Worm (Caenorhabditis elegans) whole organism, L3 larva: ENCODE measurements around the gene C14C6.5.

Experiments
- R02D3.7 ChIP-seq: fragments of 150-350 bp; optimal IDR thresholded peaks from 2 replicates; lab custom pipeline; 2014; ENCODE audit warnings: missing biosample characterization, missing genetic modification characterization
- aly-2 ChIP-seq: fragments of 150-350 bp; optimal IDR thresholded peaks from 2 replicates; lab custom pipeline; 2014; ENCODE audit warnings: missing biosample characterization, missing genetic modification characterization
- ama-1 ChIP-seq: fragments of 150-350 bp; optimal IDR thresholded peaks from 2 replicates; lab custom pipeline; 2018
- ceh-16 ChIP-seq: sonication (generic microtip); optimal IDR thresholded peaks from 2 replicates; lab custom pipeline; 2017; ENCODE audit warnings: missing biosample characterization, missing genetic modification characterization
- ceh-28 ChIP-seq: fragments of 150-350 bp; optimal IDR thresholded peaks from 2 replicates; lab custom pipeline; 2014; ENCODE audit warnings: missing biosample characterization, missing genetic modification reagents, missing genetic modification characterization
- ceh-82 ChIP-seq: fragments of 150-350 bp; optimal IDR thresholded peaks from 2 replicates; lab custom pipeline; 2014; ENCODE audit warnings: missing biosample characterization, missing genetic modification characterization
- daf-12 ChIP-seq: fragments of 150-350 bp; optimal IDR thresholded peaks from 2 replicates; lab custom pipeline; 2014; ENCODE audit warnings: missing biosample characterization, missing genetic modification reagents, missing genetic modification characterization
- egl-5 ChIP-seq: fragments of 150-350 bp; optimal IDR thresholded peaks from 2 replicates; lab custom pipeline; 2017; ENCODE audit warnings: missing biosample characterization, missing genetic modification reagents, missing genetic modification characterization, inconsistent platforms
- elt-3 ChIP-seq, 3 experiments: fragments of 150-350 bp in 1 of 3; sonication (generic microtip) in 2 of 3; optimal IDR thresholded peaks; 2 replicates in 2 of 3; 4 replicates in 1 of 3; lab custom pipeline; 2014 to 2017; ENCODE audit warnings: missing biosample characterization in 3 of 3, missing genetic modification characterization in 3 of 3
- eor-1 ChIP-seq, 2 experiments: fragments of 150-350 bp; optimal IDR thresholded peaks; 2 replicates each; lab custom pipeline; 2014 to 2018; ENCODE audit warnings: missing biosample characterization in 2 of 2, missing genetic modification characterization in 2 of 2
- fkh-10 ChIP-seq: sonication (generic microtip); optimal IDR thresholded peaks from 2 replicates; lab custom pipeline; 2017; ENCODE audit warnings: missing biosample characterization, missing genetic modification reagents, missing genetic modification characterization
- fkh-2 ChIP-seq: fragments of 150-350 bp; optimal IDR thresholded peaks from 2 replicates; lab custom pipeline; 2014; ENCODE audit warnings: missing biosample characterization, missing genetic modification reagents, missing genetic modification characterization
- jun-1 ChIP-seq: fragments of 150-350 bp; optimal IDR thresholded peaks from 2 replicates; lab custom pipeline; 2014; ENCODE audit warnings: missing biosample characterization, missing genetic modification reagents, missing genetic modification characterization
- lin-15B ChIP-seq: fragments of 150-350 bp; optimal IDR thresholded peaks from 2 replicates; lab custom pipeline; 2014; ENCODE audit warnings: missing biosample characterization, missing genetic modification characterization
- lin-39 ChIP-seq: fragments of 150-350 bp; optimal IDR thresholded peaks from 2 replicates; lab custom pipeline; 2018; ENCODE audit warnings: missing biosample characterization, missing genetic modification reagents, missing genetic modification characterization
- lsy-12 ChIP-seq: sonication (generic microtip); optimal IDR thresholded peaks from 2 replicates; lab custom pipeline; 2016; ENCODE audit warnings: mild to moderate bottlenecking, missing genetic modification characterization, missing compliant biosample characterization
- mdl-1 ChIP-seq: fragments of 150-350 bp; optimal IDR thresholded peaks from 2 replicates; lab custom pipeline; 2014; ENCODE audit warnings: missing biosample characterization, missing genetic modification characterization
- nhr-11 ChIP-seq: fragments of 150-350 bp; optimal IDR thresholded peaks from 2 replicates; lab custom pipeline; 2014; ENCODE audit warnings: missing biosample characterization, missing genetic modification characterization
- nhr-12 ChIP-seq: fragments of 150-350 bp; optimal IDR thresholded peaks from 2 replicates; lab custom pipeline; 2014; ENCODE audit warnings: missing biosample characterization, missing genetic modification characterization
- nhr-23 ChIP-seq: fragments of 150-350 bp; optimal IDR thresholded peaks from 2 replicates; lab custom pipeline; 2014; ENCODE audit warnings: missing biosample characterization, missing genetic modification reagents, missing genetic modification characterization
- nhr-25 ChIP-seq: sonication (generic microtip); optimal IDR thresholded peaks from 2 replicates; lab custom pipeline; 2017; ENCODE audit warnings: missing biosample characterization, missing genetic modification characterization
- nhr-43 ChIP-seq: sonication (generic microtip); optimal IDR thresholded peaks from 2 replicates; lab custom pipeline; 2016; ENCODE audit warnings: mild to moderate bottlenecking, missing genetic modification characterization, missing compliant biosample characterization; ENCODE audit not compliant: poor library complexity, severe bottlenecking
- nhr-67 ChIP-seq: fragments of 150-350 bp; optimal IDR thresholded peaks from 2 replicates; lab custom pipeline; 2014; ENCODE audit warnings: missing biosample characterization, missing genetic modification characterization
- pqm-1 ChIP-seq: fragments of 150-350 bp; optimal IDR thresholded peaks from 2 replicates; lab custom pipeline; 2017; ENCODE audit warnings: missing biosample characterization, missing genetic modification characterization, inconsistent platforms
- skn-1 ChIP-seq: fragments of 150-350 bp; optimal IDR thresholded peaks from 2 replicates; lab custom pipeline; 2014; ENCODE audit warnings: missing biosample characterization, missing genetic modification characterization
- tbx-2 ChIP-seq: sonication (generic microtip); optimal IDR thresholded peaks from 2 replicates; lab custom pipeline; 2016; ENCODE audit warnings: mild to moderate bottlenecking, missing genetic modification characterization, missing compliant biosample characterization
- unc-39 ChIP-seq: sonication (generic microtip); optimal IDR thresholded peaks from 4 replicates; lab custom pipeline; 2017; ENCODE audit warnings: missing biosample characterization, missing genetic modification characterization
- unc-62 ChIP-seq: fragments of 150-350 bp; sonication (generic microtip); optimal IDR thresholded peaks from 4 replicates; lab custom pipeline; 2014; ENCODE audit warnings: missing biosample characterization, missing genetic modification reagents, missing genetic modification characterization
- zag-1 ChIP-seq: fragments of 150-350 bp; optimal IDR thresholded peaks from 2 replicates; lab custom pipeline; 2014; ENCODE audit warnings: missing biosample characterization, missing genetic modification characterization
- ztf-4 ChIP-seq: fragments of 150-350 bp; optimal IDR thresholded peaks from 2 replicates; lab custom pipeline; 2014; ENCODE audit warnings: missing biosample characterization, missing genetic modification characterization

Gene C14C6.5

DNA sequence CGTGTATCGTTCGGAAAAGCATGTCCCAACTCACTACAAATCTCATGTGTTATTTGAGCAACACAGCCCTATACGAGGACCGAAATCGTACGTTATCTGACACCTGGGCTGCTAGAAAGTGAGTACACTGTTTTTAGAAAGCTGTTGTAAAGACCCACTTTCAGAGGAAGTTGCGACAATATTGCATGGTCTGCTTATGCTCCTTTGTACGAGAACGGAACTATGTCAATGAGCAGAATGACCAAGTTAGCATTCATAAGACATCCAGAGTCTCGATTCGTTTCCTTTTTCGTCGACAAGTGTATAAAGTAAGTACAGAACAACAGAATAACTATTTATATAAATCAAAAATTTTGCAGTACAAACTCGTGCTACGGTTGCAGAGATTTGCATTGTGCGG lies 40.5 kb downstream of the C14C6.5 start:
- TF ChIP-seq fkh-10 (GFP tag; lab: Kevin White, UChicago) (no peak), jun-1 (tag; lab: Kevin White, UChicago) (no peak), eor-1 (tag; optimal IDR thresholded peaks at IDR 0.05; lab: Kevin White, UChicago) (no peak), lsy-12 (tag; lab: Kevin White, UChicago) (no peak), nhr-25 (tag; lab: Kevin White, UChicago) (no peak), ceh-82 (tag; lab: Kevin White, UChicago) (no peak), lin-39 (tag; lab: Kevin White, UChicago) (no peak), unc-62 (GFP tag; lab: Kevin White, UChicago) (no peak), ceh-28 (tag; lab: Kevin White, UChicago) (no peak)

ce11 chrV:578977-579376 lies 42.5 kb downstream of the C14C6.5 start, which contains the start of gene K06H6.4:
Gene K06H6.4, plus strand, starts transcription at chrV:579277.
- TF ChIP-seq egl-5 (tag; lab: Kevin White, UChicago): no peak
- no peak for TF ChIP-seq ama-1 (lab: Kevin White, UChicago)
- TF ChIP-seq fkh-10 (GFP tag; lab: Kevin White, UChicago): no peak
- no peak for TF ChIP-seq nhr-12 (tag; lab: Kevin White, UChicago)
- no peak for TF ChIP-seq ceh-16 (tag; lab: Kevin White, UChicago)
- TF ChIP-seq nhr-11 (tag; lab: Kevin White, UChicago): no peak
- no peak for TF ChIP-seq tbx-2
- no peak for TF ChIP-seq daf-12 (tag; lab: Kevin White, UChicago)
- no peak for TF ChIP-seq elt-3 (tag; optimal IDR thresholded peaks at IDR 0.05; lab: Kevin White, UChicago)
- TF ChIP-seq nhr-43 (tag; lab: Kevin White, UChicago): no peak
- no peak for TF ChIP-seq ceh-28 (tag; lab: Kevin White, UChicago)
- no peak for TF ChIP-seq aly-2 (tag; lab: Kevin White, UChicago)

DNA sequence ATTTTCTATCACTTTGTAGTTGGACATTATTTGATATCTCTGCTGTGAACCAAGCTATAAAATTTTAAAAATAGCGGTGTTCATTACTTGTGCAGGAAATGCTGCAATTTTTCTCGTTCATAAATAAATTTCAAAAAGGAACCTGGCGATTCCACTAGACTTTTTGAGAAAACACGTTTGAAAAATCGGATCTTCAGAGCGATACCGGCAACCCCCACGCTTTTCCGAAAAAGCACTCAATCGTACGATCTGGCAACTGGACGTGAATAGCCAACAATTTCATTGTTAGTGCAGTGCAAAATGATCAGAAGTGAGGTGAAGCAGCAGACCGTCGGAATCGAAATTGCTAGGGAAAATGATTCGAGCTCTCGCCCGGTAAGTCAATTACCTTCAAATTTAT lies 45.2 kb downstream of the C14C6.5 start, which contains the start of gene nstp-7:
Gene nstp-7 (plus strand): TSS at position 301 of the 400 bp plus-strand sequence.
- TF ChIP-seq zag-1 (no peak), mdl-1 (tag; lab: Kevin White, UChicago) (no peak), egl-5 (tag; lab: Kevin White, UChicago) (no peak), ceh-82 (tag; lab: Kevin White, UChicago) (no peak), lsy-12 (tag; lab: Kevin White, UChicago) (no peak), ztf-4 (tag; lab: Kevin White, UChicago) (no peak), fkh-10 (GFP tag; lab: Kevin White, UChicago) (no peak), nhr-23 (tag; lab: Kevin White, UChicago) (no peak), ceh-16 (tag; lab: Kevin White, UChicago) (no peak), lin-15B (tag; lab: Kevin White, UChicago) (no peak), pqm-1 (no peak), lin-39 (tag; lab: Kevin White, UChicago) (no peak), aly-2 (tag; lab: Kevin White, UChicago) (no peak)

ce11 chrV:585472-585871 lies 49.0 kb downstream of the C14C6.5 start, which contains the start of gene K06H6.2:
Gene K06H6.2, plus strand, starts transcription at chrV:585772.
- TF ChIP-seq skn-1 (no peak), nhr-67 (no peak), ztf-4 (tag; lab: Kevin White, UChicago) (no peak), R02D3.7 (tag; lab: Kevin White, UChicago) (no peak), nhr-23 (tag; lab: Kevin White, UChicago) (no peak), ceh-28 (tag; lab: Kevin White, UChicago) (no peak), fkh-10 (GFP tag; lab: Kevin White, UChicago) (no peak), unc-39 (tag; lab: Kevin White, UChicago) (no peak), fkh-2 (tag; lab: Kevin White, UChicago) (no peak), daf-12 (tag; lab: Kevin White, UChicago) (no peak)
